Worm (Caenorhabditis elegans): ENCODE measurements around the gene cpl-1.

Gene cpl-1

DNA sequence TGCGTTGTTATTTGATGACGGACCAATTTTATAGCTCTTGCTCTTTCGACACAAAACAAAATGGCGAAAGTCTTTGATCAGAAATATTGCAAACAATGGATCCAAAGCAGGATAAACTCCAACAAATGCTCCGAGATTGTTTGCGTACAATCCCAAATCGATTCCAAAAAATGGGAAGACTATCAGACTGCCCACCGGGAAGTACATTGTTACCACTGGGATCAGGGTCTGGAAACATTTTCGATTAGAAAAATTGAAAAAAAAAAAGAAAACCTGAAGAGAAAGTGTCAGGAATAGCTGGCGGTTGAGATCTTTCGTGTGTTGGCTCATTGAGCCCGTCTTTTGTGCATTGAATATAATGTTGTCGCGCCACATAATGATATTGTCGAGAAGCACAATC lies 14.1 kb downstream of the cpl-1 start:
- TF ChIP-seq efl-1 (GFP tag; optimal IDR thresholded peaks at IDR 0.05) (no peak), madf-8 (GFP tag; conservative IDR thresholded peaks at IDR 0.05) (no peak), ztf-28 (GFP tag; IDR thresholded peaks at IDR 0.05) (no peak), ztf-6 (GFP tag; IDR thresholded peaks at IDR 0.05) (no peak), Y56A3A.18 (GFP tag; IDR thresholded peaks at IDR 0.05) (no peak), bed-1 (GFP tag; IDR thresholded peaks at IDR 0.05) (no peak), lsy-27 (tag; optimal IDR thresholded peaks at IDR 0.05; ENCODE audit: borderline replicate concordance, insufficient read depth) (no peak), K11D2.4 (GFP tag; IDR thresholded peaks at IDR 0.05) (no peak)

- no peak for TF ChIP-seq nfya-1 (tag; optimal IDR thresholded peaks at IDR 0.05; ENCODE audit: borderline replicate concordance, insufficient read depth)
- no peak for TF ChIP-seq F22D6.2 (tag; optimal IDR thresholded peaks at IDR 0.05)
- TF ChIP-seq Y95B8A.8 (GFP tag; IDR thresholded peaks at IDR 0.05), result no peak
- no peak for TF ChIP-seq lin-54 (GFP tag; optimal IDR thresholded peaks at IDR 0.05)
- TF ChIP-seq zim-3 (tag; optimal IDR thresholded peaks at IDR 0.05), result no peak
- no peak for TF ChIP-seq egrh-3 (GFP tag; IDR thresholded peaks at IDR 0.05)
- no peak for TF ChIP-seq dox-1 (GFP tag; IDR thresholded peaks at IDR 0.05)
- no peak for TF ChIP-seq snpc-3.4 (tag; optimal IDR thresholded peaks at IDR 0.05)
- TF ChIP-seq attf-5 (GFP tag; optimal IDR thresholded peaks at IDR 0.05), result no peak
- TF ChIP-seq F39B2.1 (GFP tag; IDR thresholded peaks at IDR 0.05), result no peak
- no peak for TF ChIP-seq lin-35 (GFP tag; optimal IDR thresholded peaks at IDR 0.05)
- no peak for TF ChIP-seq T07F8.4 (tag; optimal IDR thresholded peaks at IDR 0.05)
- no peak for TF ChIP-seq madf-8 (GFP tag; conservative IDR thresholded peaks at IDR 0.05)
- no peak for TF ChIP-seq dpff-1 (tag; optimal IDR thresholded peaks at IDR 0.05)
- TF ChIP-seq hmg-20 (GFP tag; IDR thresholded peaks at IDR 0.05), result no peak
- TF ChIP-seq ccch-3 (GFP tag; optimal IDR thresholded peaks at IDR 0.05), result no peak
- TF ChIP-seq F57C9.4 (tag; optimal IDR thresholded peaks at IDR 0.05), result no peak
- TF ChIP-seq D2030.7 (GFP tag; IDR thresholded peaks at IDR 0.05), result no peak
- TF ChIP-seq mxl-1 (tag; optimal IDR thresholded peaks at IDR 0.05), result no peak
- TF ChIP-seq B0261.1 (tag; optimal IDR thresholded peaks at IDR 0.05), result no peak
Measured at ce11 chrV:16580424-16580823, 14.7 kb downstream of the cpl-1 start, which contains the start of gene nhr-271. Gene nhr-271, minus strand, starts transcription at chrV:16580524.

ce11 chrV:16575900-16576299 lies 19.2 kb downstream of the cpl-1 start, which contains the start of gene str-151:
Gene str-151, plus strand, starts transcription at chrV:16576200.
- TF ChIP-seq nhr-90 (tag; optimal IDR thresholded peaks at IDR 0.05) (no peak), madf-3 (GFP tag; IDR thresholded peaks at IDR 0.05) (no peak), die-1 (tag; optimal IDR thresholded peaks at IDR 0.05) (no peak), akir-1 (GFP tag; optimal IDR thresholded peaks at IDR 0.05) (no peak), bed-2 (GFP tag; IDR thresholded peaks at IDR 0.05) (no peak), lsy-27 (tag; optimal IDR thresholded peaks at IDR 0.05; ENCODE audit: borderline replicate concordance, insufficient read depth) (no peak), F22D6.2 (tag; optimal IDR thresholded peaks at IDR 0.05) (no peak), nhr-27 (tag; optimal IDR thresholded peaks at IDR 0.05) (no peak), Y95B8A.8 (GFP tag; IDR thresholded peaks at IDR 0.05) (no peak), nhr-179 (tag; optimal IDR thresholded peaks at IDR 0.05) (no peak), Y53G8AR.9 (GFP tag; conservative IDR thresholded peaks at IDR 0.05) (no peak), F57A8.1 (GFP tag; optimal IDR thresholded peaks at IDR 0.05) (no peak), ceh-100 (GFP tag; IDR thresholded peaks at IDR 0.05) (no peak), Y79H2A.3 (GFP tag; conservative IDR thresholded peaks at IDR 0.05) (no peak), ztf-22 (GFP tag; optimal IDR thresholded peaks at IDR 0.05) (no peak), B0336.3 (GFP tag; IDR thresholded peaks at IDR 0.05) (no peak), dpl-1 (GFP tag; optimal IDR thresholded peaks at IDR 0.05) (no peak), lsl-1 (GFP tag; optimal IDR thresholded peaks at IDR 0.05) (no peak), him-1 (tag; optimal IDR thresholded peaks at IDR 0.05) (no peak)

All from whole organism, young adult.